Worm (Caenorhabditis elegans) whole organism, early embryonic: Measurements from ENCODE around the gene cic-1.

Experiments used
- B0310.2 ChIP-seq: sonication (generic microtip); optimal IDR thresholded peaks from 2 replicates; lab custom pipeline; 2016; ENCODE audit warnings: mild to moderate bottlenecking, missing genetic modification characterization, missing compliant biosample characterization
- aly-1 ChIP-seq: sonication (generic microtip); optimal IDR thresholded peaks from 2 replicates; lab custom pipeline; 2016; ENCODE audit warnings: missing genetic modification characterization, missing compliant biosample characterization
- ama-1 ChIP-seq: fragments of 150-350 bp; optimal IDR thresholded peaks from 2 replicates; lab custom pipeline; 2014
- ceh-36 ChIP-seq: sonication (generic microtip); optimal IDR thresholded peaks from 2 replicates; lab custom pipeline; 2016; ENCODE audit warnings: missing genetic modification characterization, inconsistent platforms, missing compliant biosample characterization
- ets-7 ChIP-seq: sonication (generic microtip); optimal IDR thresholded peaks from 2 replicates; lab custom pipeline; 2016; ENCODE audit warnings: missing genotype, missing genetic modification characterization, missing compliant biosample characterization
- flt-1 ChIP-seq: fragments of 200-800 bp; sonication (Bioruptor generic); IDR thresholded peaks from 2 replicates; pipeline ENCODE4 v1.3.6; 2022; ENCODE audit warnings: missing genetic modification characterization, missing compliant biosample characterization
- hmbx-1 ChIP-seq: sonication (generic microtip); optimal IDR thresholded peaks from 2 replicates; lab custom pipeline; 2016; ENCODE audit warnings: mild to moderate bottlenecking, missing genetic modification characterization, missing compliant biosample characterization
- hnd-1 ChIP-seq: sonication (generic microtip); optimal IDR thresholded peaks from 2 replicates; lab custom pipeline; 2016; ENCODE audit warnings: missing genetic modification characterization, missing compliant biosample characterization
- pes-1 ChIP-seq: fragments of 200-800 bp; sonication (Bioruptor generic); IDR thresholded peaks from 2 replicates; pipeline ENCODE4 v1.3.6; 2022; ENCODE audit warnings: missing genetic modification reagents, missing genetic modification characterization, missing compliant biosample characterization
- scrt-1 ChIP-seq: fragments of 200-800 bp; sonication (Bioruptor generic); IDR thresholded peaks from 2 replicates; pipeline ENCODE4 v1.3.6; 2022; ENCODE audit warnings: missing genetic modification characterization, missing compliant biosample characterization
- sea-1 ChIP-seq: fragments of 200-800 bp; sonication (Bioruptor generic); conservative IDR thresholded peaks from 2 replicates; pipeline ENCODE4 v1.3.6; 2022; ENCODE audit warnings: missing genetic modification characterization, missing compliant biosample characterization
- tbx-11 ChIP-seq: fragments of 200-800 bp; sonication (Bioruptor generic); IDR thresholded peaks from 2 replicates; pipeline ENCODE4 v1.3.6; 2022; ENCODE audit warnings: missing genetic modification characterization, missing compliant biosample characterization
- tbx-37 ChIP-seq: fragments of 200-800 bp; sonication (Bioruptor generic); conservative IDR thresholded peaks from 2 replicates; pipeline ENCODE4 v1.3.6; 2022; ENCODE audit warnings: missing genetic modification reagents, missing genetic modification characterization, missing compliant biosample characterization

DNA sequence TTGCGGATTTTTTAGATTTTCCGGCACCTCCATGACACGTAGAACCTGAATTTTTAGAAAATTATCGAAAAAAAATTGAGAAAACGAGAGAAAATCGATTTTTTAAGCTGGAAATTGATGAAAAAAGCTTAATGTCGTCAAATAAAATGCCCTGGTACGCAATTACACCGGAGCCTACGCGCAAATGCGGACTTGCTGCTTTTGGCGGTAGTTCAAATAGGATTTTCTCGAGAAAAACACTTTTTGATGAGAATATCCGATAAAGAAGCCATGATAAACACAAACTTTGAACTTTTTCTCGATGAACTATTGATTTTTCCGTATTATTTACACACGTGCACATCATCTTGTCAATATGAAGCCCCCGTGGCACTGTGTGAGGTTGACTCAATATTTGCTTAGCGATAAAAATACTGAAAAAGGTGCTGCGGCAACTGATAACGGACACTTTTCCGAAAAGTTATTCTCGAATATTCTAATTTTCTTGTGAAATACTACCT is 17.2 kb upstream of the cic-1 start, which contains the start of the genes W04B5.5 and W04B5.3:
- no peak for TF ChIP-seq tbx-37 (GFP tag; lab: Robert Waterston, UW)
- 0 out of 2 replicates have a peak, but pooled peaks have one; percentile 19 for TF ChIP-seq flt-1 (GFP tag; lab: Robert Waterston, UW)
- no peak for TF ChIP-seq pes-1 (GFP tag; lab: Robert Waterston, UW)
- TF ChIP-seq ama-1, result no peak
- TF ChIP-seq ets-7, result no peak
- TF ChIP-seq scrt-1 (GFP tag; lab: Robert Waterston, UW), result no peak
- TF ChIP-seq hnd-1 (tag; lab: Kevin White, UChicago), result no peak
- TF ChIP-seq tbx-11 (GFP tag; lab: Robert Waterston, UW), result no peak
- no peak for TF ChIP-seq ceh-36 (tag; lab: Kevin White, UChicago)
- TF ChIP-seq aly-1 (tag; lab: Kevin White, UChicago), result no peak
- no peak for TF ChIP-seq sea-1
- TF ChIP-seq B0310.2 (tag; lab: Kevin White, UChicago), result no peak
- TF ChIP-seq hmbx-1 (tag; lab: Kevin White, UChicago), result no peak
